Fruit fly (Drosophila melanogaster) whole organism: ENCODE results near the gene SrpRbeta.

Source experiments
- CG8478 ChIP-seq: fragments of >200 bp; optimal IDR thresholded peaks from 2 replicates; lab custom pipeline; 2018; ENCODE audit warnings: inconsistent platforms
- Dll ChIP-seq: fragments of >200 bp; optimal IDR thresholded peaks from 2 replicates; lab custom pipeline; 2017
- EcR ChIP-seq, 2 experiments: fragments of >200 bp; optimal IDR thresholded peaks; 2 replicates each; lab custom pipeline; 2017; ENCODE audit warnings: missing biosample characterization in 2 of 2, missing genetic modification characterization in 2 of 2, missing genetic modification reagents in 2 of 2
- psq ChIP-seq: fragments of >200 bp; optimal IDR thresholded peaks from 2 replicates; lab custom pipeline; 2017
- usp ChIP-seq: fragments of >200 bp; optimal IDR thresholded peaks from 2 replicates; lab custom pipeline; 2017; ENCODE audit warnings: missing biosample characterization, missing genetic modification characterization, mixed read lengths

DNA sequence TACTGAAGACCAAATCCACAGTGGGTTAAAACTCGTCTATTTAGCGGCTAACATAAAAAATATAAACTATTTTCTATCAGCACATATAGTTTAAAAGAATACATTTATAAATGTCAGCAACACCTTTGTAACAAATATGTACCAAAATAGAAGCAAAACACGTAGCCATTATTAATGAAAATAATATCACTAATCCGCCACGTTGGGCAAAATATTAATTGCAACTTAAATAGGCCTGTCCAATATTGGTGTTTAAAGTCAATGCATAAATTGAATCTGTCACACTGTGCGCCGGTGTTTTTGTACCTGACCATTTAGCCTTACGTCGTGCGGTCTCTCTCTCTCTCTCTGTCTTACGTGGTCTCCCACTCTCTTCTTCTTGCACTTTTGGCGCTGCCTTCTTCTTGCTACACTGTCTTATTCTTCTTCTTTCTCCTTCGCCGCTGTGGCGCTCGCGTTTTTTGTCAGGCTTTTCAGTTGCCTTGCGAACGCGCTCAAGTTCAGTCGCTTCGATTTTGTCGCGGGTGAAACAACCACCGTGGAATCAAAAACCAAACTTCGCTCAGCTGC is 46.0 kb upstream of the SrpRbeta start:
- peak; percentile 3 for TF ChIP-seq Dll
- TF ChIP-seq EcR (GFP tag; optimal IDR thresholded peaks at IDR 0.05; lab: Kevin White, UChicago): no peak
- TF ChIP-seq usp (GFP tag; lab: Kevin White, UChicago): no peak
- no peak for TF ChIP-seq psq (lab: Kevin White, UChicago)
- no peak for TF ChIP-seq CG8478 (lab: Kevin White, UChicago)
